Worm (Caenorhabditis elegans): Measurements from ENCODE around the gene ile-2.

DNA sequence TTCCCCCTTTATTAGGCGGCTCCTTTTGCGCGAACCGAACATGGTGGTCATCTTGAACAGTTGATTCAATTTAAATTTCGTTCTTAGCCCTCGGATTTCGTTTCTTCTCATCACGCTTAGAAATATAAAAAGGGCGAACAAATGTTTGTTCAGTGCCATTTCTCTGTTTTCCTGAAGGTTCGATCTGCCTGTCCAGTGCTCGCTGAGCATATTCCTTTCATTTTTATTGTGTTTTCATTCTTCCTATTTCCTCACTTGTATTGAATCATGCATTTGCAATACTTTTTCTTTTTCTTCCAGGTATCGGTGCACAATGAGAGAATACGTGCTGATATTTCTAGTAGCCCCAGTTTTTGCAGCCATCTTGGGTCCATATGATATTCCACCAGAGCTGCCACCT lies 9.0 kb downstream of the ile-2 start, which contains the start of gene nas-15:
- TF ChIP-seq unc-62 (GFP tag; optimal IDR thresholded peaks at IDR 0.05) (no peak), C06A6.2 (GFP tag; conservative IDR thresholded peaks at IDR 0.05) (no peak), atf-7 (tag; optimal IDR thresholded peaks at IDR 0.05) (no peak), madf-6 (GFP tag; IDR thresholded peaks at IDR 0.05) (no peak), tlf-1 (GFP tag; optimal IDR thresholded peaks at IDR 0.05) (no peak), snpc-4 (GFP tag; optimal IDR thresholded peaks at IDR 0.05) (no peak), snpc-4 (tag; optimal IDR thresholded peaks at IDR 0.05) (no peak), nfya-1 (tag; optimal IDR thresholded peaks at IDR 0.05; ENCODE audit: borderline replicate concordance, insufficient read depth) (no peak), athp-1 (tag; optimal IDR thresholded peaks at IDR 0.05) (no peak), lsy-27 (tag; optimal IDR thresholded peaks at IDR 0.05; ENCODE audit: borderline replicate concordance, insufficient read depth) (no peak), somi-1 (GFP tag; optimal IDR thresholded peaks at IDR 0.05) (no peak), K12H6.12 (tag; optimal IDR thresholded peaks at IDR 0.05) (no peak)
